Worm (Caenorhabditis elegans) whole organism, L4/young adult: ENCODE data around the gene inx-5.

Source experiments
- W03F9.2 ChIP-seq: fragments of 150-350 bp; optimal IDR thresholded peaks from 2 replicates; lab custom pipeline; 2014; ENCODE audit warnings: missing biosample characterization, missing genetic modification characterization
- dao-5 ChIP-seq: sonication (generic microtip); optimal IDR thresholded peaks from 2 replicates; lab custom pipeline; 2016; ENCODE audit warnings: missing genotype, missing genetic modification characterization, moderate library complexity, missing compliant biosample characterization
- him-1 ChIP-seq: sonication (generic microtip); optimal IDR thresholded peaks from 2 replicates; lab custom pipeline; 2016; ENCODE audit warnings: missing genotype, missing genetic modification reagents, missing genetic modification characterization, missing compliant biosample characterization

ce11 chrX:8273496-8273895, 28.7 kb downstream of the inx-5 start:
- no peak for TF ChIP-seq dao-5 (tag; lab: Kevin White, UChicago)
- no peak for TF ChIP-seq W03F9.2 (tag; lab: Kevin White, UChicago)
- TF ChIP-seq him-1 = no peak
